Worm (Caenorhabditis elegans): Measurements from ENCODE around the gene R10E9.4.

R10E9.4 gene

DNA sequence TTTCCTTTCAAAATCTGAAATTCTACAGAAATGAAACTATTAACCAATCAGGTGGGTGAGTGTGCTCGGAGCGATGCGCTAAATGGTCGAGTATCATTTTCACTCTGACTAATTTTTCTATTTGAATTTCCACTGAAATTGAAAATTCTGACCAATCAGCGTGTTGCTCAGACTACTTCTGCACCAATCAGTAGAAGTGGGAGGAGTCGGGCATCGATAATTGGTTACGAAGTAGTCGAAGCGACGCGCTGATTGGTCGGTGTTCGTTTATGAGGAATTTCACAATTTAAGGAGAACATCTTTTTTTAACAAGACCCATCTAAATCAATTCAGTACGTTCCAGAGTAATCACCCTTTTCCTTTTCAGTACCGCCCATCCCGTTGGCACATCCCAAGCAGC, 36.6 kb upstream of the R10E9.4 start:
- TF ChIP-seq flt-1 (GFP tag; IDR thresholded peaks at IDR 0.05) (no peak), tab-1 (GFP tag; IDR thresholded peaks at IDR 0.05) (no peak), ref-1 (GFP tag; conservative IDR thresholded peaks at IDR 0.05) (no peak), ztf-23 (GFP tag; IDR thresholded peaks at IDR 0.05) (no peak), klf-2 (GFP tag; conservative IDR thresholded peaks at IDR 0.05) (no peak), med-1 (GFP tag; optimal IDR thresholded peaks at IDR 0.05; ENCODE audit: insufficient read depth) (no peak), cog-1 (tag; optimal IDR thresholded peaks at IDR 0.05) (no peak), T22C8.4 (GFP tag; IDR thresholded peaks at IDR 0.05) (no peak), ztf-29 (GFP tag; IDR thresholded peaks at IDR 0.05) (no peak)

DNA sequence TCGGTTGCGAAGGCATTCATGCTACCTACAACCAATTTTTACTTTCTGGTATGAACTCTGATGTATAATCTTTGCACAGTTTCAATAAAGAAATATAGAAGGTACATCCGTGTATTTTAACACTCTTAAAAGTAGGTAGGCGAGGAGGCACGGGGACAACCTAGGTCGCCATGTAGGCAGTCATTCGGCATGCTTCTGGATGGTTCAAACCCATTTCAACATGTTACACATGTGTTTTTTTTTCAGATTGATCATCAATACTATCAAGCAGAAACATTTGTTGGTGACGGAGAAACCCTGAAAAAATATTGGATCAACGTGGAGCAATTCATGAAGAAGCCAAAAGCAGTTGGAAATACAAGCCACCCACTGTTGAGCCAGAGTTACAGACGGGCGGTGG, 34.4 kb upstream of the R10E9.4 start:
- TF ChIP-seq T22C8.4 (GFP tag; IDR thresholded peaks at IDR 0.05) (no peak), flt-1 (GFP tag; IDR thresholded peaks at IDR 0.05) (no peak), cog-1 (tag; optimal IDR thresholded peaks at IDR 0.05) (no peak), ztf-29 (GFP tag; IDR thresholded peaks at IDR 0.05) (no peak), tab-1 (GFP tag; IDR thresholded peaks at IDR 0.05) (no peak), med-1 (GFP tag; optimal IDR thresholded peaks at IDR 0.05; ENCODE audit: insufficient read depth) (no peak), klf-2 (GFP tag; conservative IDR thresholded peaks at IDR 0.05) (no peak), ref-1 (GFP tag; conservative IDR thresholded peaks at IDR 0.05) (no peak), ztf-23 (GFP tag; IDR thresholded peaks at IDR 0.05) (no peak)

DNA sequence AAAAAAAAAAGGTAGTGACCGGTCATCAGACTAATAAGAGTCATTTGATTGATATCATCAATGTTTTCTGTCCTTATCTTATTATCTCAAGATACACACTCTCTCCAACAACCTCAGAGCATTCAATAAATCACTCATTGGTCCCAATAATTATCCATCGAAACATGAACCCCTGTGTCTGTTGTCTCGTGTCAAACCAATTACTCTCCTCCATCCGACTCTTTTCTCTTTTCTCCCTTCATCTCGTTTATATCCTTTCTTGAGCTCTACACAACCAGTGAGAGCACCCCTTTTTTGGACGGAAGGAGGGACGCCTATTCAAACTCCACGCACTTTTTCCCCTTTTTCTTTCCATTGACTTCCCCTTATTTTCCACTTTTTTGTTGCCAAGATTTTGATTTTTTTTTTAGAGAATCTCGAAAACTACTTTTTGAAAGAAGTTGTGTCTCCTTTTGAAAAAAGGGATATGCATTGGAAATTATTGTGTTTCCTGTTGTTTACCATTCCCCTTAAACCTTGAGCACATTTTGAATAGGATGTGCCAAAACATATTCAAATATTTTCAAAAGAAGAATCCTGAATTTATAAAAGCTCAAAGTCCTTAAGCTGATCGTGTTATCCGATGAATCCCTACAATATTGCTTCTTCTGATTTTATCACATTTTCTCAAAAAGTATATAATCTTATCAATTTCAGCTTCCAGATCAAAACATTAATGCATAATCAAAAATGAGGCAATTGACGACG, 33.0 kb upstream of the R10E9.4 start, which contains the start of gene pxd-1:
pxd-1 (plus strand) TSS at position 697 of the 747 bp plus-strand sequence.
- no peak for TF ChIP-seq ztf-23 (GFP tag; IDR thresholded peaks at IDR 0.05)
- TF ChIP-seq ref-1 (GFP tag; conservative IDR thresholded peaks at IDR 0.05) = no peak
- no peak for TF ChIP-seq klf-2 (GFP tag; conservative IDR thresholded peaks at IDR 0.05)
- TF ChIP-seq flt-1 (GFP tag; IDR thresholded peaks at IDR 0.05) = no peak
- TF ChIP-seq T22C8.4 (GFP tag; IDR thresholded peaks at IDR 0.05) = no peak
- no peak for TF ChIP-seq med-1 (GFP tag; optimal IDR thresholded peaks at IDR 0.05; ENCODE audit: insufficient read depth)
- no peak for TF ChIP-seq ztf-29 (GFP tag; IDR thresholded peaks at IDR 0.05)
- TF ChIP-seq cog-1 (tag; optimal IDR thresholded peaks at IDR 0.05) = no peak
- no peak for TF ChIP-seq tab-1 (GFP tag; IDR thresholded peaks at IDR 0.05)

- no peak for TF ChIP-seq ztf-29 (GFP tag; IDR thresholded peaks at IDR 0.05)
- peak; percentile 81 for TF ChIP-seq flt-1 (GFP tag; IDR thresholded peaks at IDR 0.05)
- TF ChIP-seq klf-2 (GFP tag; conservative IDR thresholded peaks at IDR 0.05) = no peak
- TF ChIP-seq cog-1 (tag; optimal IDR thresholded peaks at IDR 0.05) = peak; percentile 53
- TF ChIP-seq ref-1 (GFP tag; conservative IDR thresholded peaks at IDR 0.05) = no peak
- TF ChIP-seq T22C8.4 (GFP tag; IDR thresholded peaks at IDR 0.05) = no peak
- no peak for TF ChIP-seq med-1 (GFP tag; optimal IDR thresholded peaks at IDR 0.05; ENCODE audit: insufficient read depth)
- TF ChIP-seq ztf-23 (GFP tag; IDR thresholded peaks at IDR 0.05) = 0 out of 2 replicates have a peak, but pooled peaks have one; percentile 19
- TF ChIP-seq tab-1 (GFP tag; IDR thresholded peaks at IDR 0.05) = no peak
Observed at ce11 chrIII:4004064-4004580, 31.5 kb upstream of the R10E9.4 start, which contains the start of gene tif-1A. tif-1A (minus strand) TSS chrIII:4004114.

DNA sequence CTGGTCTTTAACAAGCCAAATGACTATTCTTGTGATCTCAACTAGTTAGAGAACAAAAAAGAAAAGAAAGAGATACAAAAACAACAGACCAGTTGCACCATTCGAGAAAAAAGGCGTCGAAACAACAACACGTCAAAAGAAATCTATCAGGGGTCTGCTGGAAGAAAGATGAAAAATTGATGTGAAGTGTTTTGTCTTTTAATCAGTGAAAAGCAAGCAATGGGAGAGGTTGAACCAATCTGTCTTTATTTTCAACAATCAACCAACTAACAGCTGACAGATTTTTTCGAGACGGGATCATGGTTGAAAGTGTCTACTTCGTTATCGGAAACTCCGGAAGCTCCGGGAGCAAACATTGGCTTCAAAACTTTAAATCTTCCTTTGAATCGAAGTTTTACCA, 21.9 kb upstream of the R10E9.4 start:
- TF ChIP-seq tab-1 (GFP tag; IDR thresholded peaks at IDR 0.05) (no peak), ref-1 (GFP tag; conservative IDR thresholded peaks at IDR 0.05) (no peak), flt-1 (GFP tag; IDR thresholded peaks at IDR 0.05) (no peak), med-1 (GFP tag; optimal IDR thresholded peaks at IDR 0.05; ENCODE audit: insufficient read depth) (no peak), T22C8.4 (GFP tag; IDR thresholded peaks at IDR 0.05) (no peak), ztf-23 (GFP tag; IDR thresholded peaks at IDR 0.05) (no peak), klf-2 (GFP tag; conservative IDR thresholded peaks at IDR 0.05) (no peak), ztf-29 (GFP tag; IDR thresholded peaks at IDR 0.05) (no peak), cog-1 (tag; optimal IDR thresholded peaks at IDR 0.05) (no peak)

DNA sequence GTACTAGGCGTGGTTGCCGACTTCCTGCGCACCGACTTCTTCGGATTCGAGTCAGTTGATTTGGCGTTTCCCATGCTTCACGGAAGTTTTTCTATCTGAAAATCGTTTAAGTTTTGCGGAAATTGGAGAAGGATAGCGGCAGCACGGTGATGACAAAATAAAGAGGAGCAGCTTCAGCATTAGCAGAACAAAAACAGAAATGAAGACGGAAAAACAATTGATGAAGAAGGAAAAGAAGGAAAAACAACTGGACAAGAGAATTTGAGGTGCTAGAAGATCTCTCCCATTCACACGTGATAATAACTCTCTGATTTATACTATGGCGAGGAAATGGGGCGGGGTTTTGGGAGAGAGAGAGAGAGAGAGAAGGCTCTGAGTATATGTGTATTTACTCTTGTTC, 19.5 kb upstream of the R10E9.4 start, which contains the start of gene glb-11:
glb-11 (minus strand) TSS at position 101 of the 400 bp plus-strand sequence.
- no peak for TF ChIP-seq T22C8.4 (GFP tag; IDR thresholded peaks at IDR 0.05)
- TF ChIP-seq cog-1 (tag; optimal IDR thresholded peaks at IDR 0.05) = no peak
- no peak for TF ChIP-seq flt-1 (GFP tag; IDR thresholded peaks at IDR 0.05)
- TF ChIP-seq ztf-29 (GFP tag; IDR thresholded peaks at IDR 0.05) = no peak
- TF ChIP-seq med-1 (GFP tag; optimal IDR thresholded peaks at IDR 0.05; ENCODE audit: insufficient read depth) = no peak
- no peak for TF ChIP-seq tab-1 (GFP tag; IDR thresholded peaks at IDR 0.05)
- TF ChIP-seq klf-2 (GFP tag; conservative IDR thresholded peaks at IDR 0.05) = no peak
- no peak for TF ChIP-seq ref-1 (GFP tag; conservative IDR thresholded peaks at IDR 0.05)
- no peak for TF ChIP-seq ztf-23 (GFP tag; IDR thresholded peaks at IDR 0.05)

DNA sequence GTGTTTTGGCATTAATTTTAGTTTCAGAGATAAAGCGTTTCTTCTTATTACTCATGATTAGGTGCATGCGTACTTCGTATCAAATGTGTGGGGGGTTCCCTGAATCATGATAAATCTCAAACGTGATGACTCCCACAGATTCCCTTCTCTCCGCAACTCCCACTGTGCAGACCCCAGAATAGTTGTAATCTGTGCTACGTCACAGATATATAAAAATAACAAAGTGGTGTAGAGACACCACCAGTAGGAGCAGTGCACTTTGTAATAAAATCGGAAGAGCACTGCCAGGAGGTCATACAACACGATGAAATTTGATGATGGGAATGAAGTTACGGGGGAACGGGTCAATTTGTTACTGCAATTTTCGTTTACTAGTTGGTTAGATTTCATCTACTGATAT, 18.8 kb upstream of the R10E9.4 start:
- TF ChIP-seq ztf-23 (GFP tag; IDR thresholded peaks at IDR 0.05) = no peak
- no peak for TF ChIP-seq ztf-29 (GFP tag; IDR thresholded peaks at IDR 0.05)
- TF ChIP-seq med-1 (GFP tag; optimal IDR thresholded peaks at IDR 0.05; ENCODE audit: insufficient read depth) = no peak
- no peak for TF ChIP-seq T22C8.4 (GFP tag; IDR thresholded peaks at IDR 0.05)
- TF ChIP-seq flt-1 (GFP tag; IDR thresholded peaks at IDR 0.05) = no peak
- no peak for TF ChIP-seq cog-1 (tag; optimal IDR thresholded peaks at IDR 0.05)
- no peak for TF ChIP-seq klf-2 (GFP tag; conservative IDR thresholded peaks at IDR 0.05)
- no peak for TF ChIP-seq ref-1 (GFP tag; conservative IDR thresholded peaks at IDR 0.05)
- no peak for TF ChIP-seq tab-1 (GFP tag; IDR thresholded peaks at IDR 0.05)

DNA sequence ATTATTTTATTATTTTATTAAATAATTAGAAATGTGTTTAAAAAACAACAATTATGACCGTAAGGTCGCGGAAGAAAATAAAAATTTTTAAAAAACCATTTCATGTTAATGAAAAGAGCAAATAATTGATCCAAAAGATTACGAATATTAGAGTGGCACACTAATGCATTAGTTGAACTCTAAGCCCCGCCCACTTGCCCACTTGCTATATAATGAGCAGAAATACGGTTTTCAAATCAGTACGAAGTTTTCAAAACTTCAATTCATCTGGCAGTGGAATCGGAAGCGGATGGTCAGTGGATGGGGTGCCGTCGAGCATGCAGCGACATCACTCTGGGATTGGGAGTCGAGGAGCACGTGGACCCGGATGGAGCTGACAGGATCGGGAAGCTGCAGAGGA, 15.2 kb upstream of the R10E9.4 start, which contains the start of gene C36E8.6:
C36E8.6 (plus strand) TSS at position 301 of the 400 bp plus-strand sequence.
- TF ChIP-seq cog-1 (tag; optimal IDR thresholded peaks at IDR 0.05) (no peak), klf-2 (GFP tag; conservative IDR thresholded peaks at IDR 0.05) (no peak), ztf-23 (GFP tag; IDR thresholded peaks at IDR 0.05) (no peak), med-1 (GFP tag; optimal IDR thresholded peaks at IDR 0.05; ENCODE audit: insufficient read depth) (no peak), tab-1 (GFP tag; IDR thresholded peaks at IDR 0.05) (no peak), T22C8.4 (GFP tag; IDR thresholded peaks at IDR 0.05) (no peak), ref-1 (GFP tag; conservative IDR thresholded peaks at IDR 0.05) (no peak), flt-1 (GFP tag; IDR thresholded peaks at IDR 0.05) (no peak), ztf-29 (GFP tag; IDR thresholded peaks at IDR 0.05) (no peak)

ce11 chrIII:3986368-3986767, 13.8 kb upstream of the R10E9.4 start, which contains the start of gene Y1A5A.1:
Y1A5A.1 (minus strand) TSS chrIII:3986661.
- TF ChIP-seq flt-1 (GFP tag; IDR thresholded peaks at IDR 0.05) (no peak), klf-2 (GFP tag; conservative IDR thresholded peaks at IDR 0.05) (no peak), T22C8.4 (GFP tag; IDR thresholded peaks at IDR 0.05) (no peak), cog-1 (tag; optimal IDR thresholded peaks at IDR 0.05) (no peak), ztf-29 (GFP tag; IDR thresholded peaks at IDR 0.05) (no peak), med-1 (GFP tag; optimal IDR thresholded peaks at IDR 0.05; ENCODE audit: insufficient read depth) (no peak)

Measured in whole organism, midembryonic.